Fruit fly (Drosophila melanogaster) whole organism, embryonic: Measurements from ENCODE around the gene corolla.

Experiments used
- Abd-B ChIP-seq: fragments of 200-800 bp; sonication (Bioruptor generic); optimal IDR thresholded peaks from 2 replicates; lab custom pipeline; 2018; ENCODE audit warnings: missing biosample characterization, mild to moderate bottlenecking, missing genetic modification characterization, moderate library complexity
- Atf6 ChIP-seq: fragments of 200-800 bp; sonication (Bioruptor generic); IDR thresholded peaks from 2 replicates; pipeline ENCODE4 v1.3.6; 2022; ENCODE audit warnings: missing biosample characterization, missing genetic modification characterization
- CG10147 ChIP-seq: fragments of 200-800 bp; sonication (Bioruptor generic); optimal IDR thresholded peaks from 2 replicates; lab custom pipeline; 2019; ENCODE audit warnings: missing biosample characterization, mild to moderate bottlenecking, missing genetic modification characterization, moderate library complexity
- CG10209 ChIP-seq: fragments of 200-800 bp; sonication (Bioruptor generic); optimal IDR thresholded peaks from 3 replicates; lab custom pipeline; 2017; ENCODE audit warnings: missing biosample characterization, mild to moderate bottlenecking, missing genetic modification characterization, missing genetic modification reagents
- CG10431 ChIP-seq: fragments of 200-800 bp; sonication (Bioruptor generic); optimal IDR thresholded peaks from 3 replicates; lab custom pipeline; 2018; ENCODE audit warnings: missing biosample characterization, mild to moderate bottlenecking, missing genetic modification characterization
- CG11085 ChIP-seq: fragments of 200-800 bp; sonication (Bioruptor generic); IDR thresholded peaks from 2 replicates; pipeline ENCODE4 v1.3.6; 2022; ENCODE audit warnings: missing biosample characterization, missing genetic modification characterization
- CG11560 ChIP-seq: fragments of 200-800 bp; sonication (Bioruptor generic); IDR thresholded peaks from 3 replicates; pipeline ENCODE4 v1.3.6; 2022; ENCODE audit warnings: missing biosample characterization, missing genetic modification characterization
- CG12769 ChIP-seq: fragments of 200-800 bp; sonication (Bioruptor generic); optimal IDR thresholded peaks from 2 replicates; lab custom pipeline; 2019; ENCODE audit warnings: missing biosample characterization, mild to moderate bottlenecking, missing genetic modification characterization, moderate library complexity
- CG13894 ChIP-seq: fragments of 200-800 bp; sonication (Bioruptor generic); optimal IDR thresholded peaks from 3 replicates; lab custom pipeline; 2018; ENCODE audit warnings: missing biosample characterization, mild to moderate bottlenecking, missing genetic modification characterization, moderate library complexity
- CG14050 ChIP-seq: fragments of 200-800 bp; sonication (Bioruptor generic); IDR thresholded peaks from 3 replicates; pipeline ENCODE4 v1.3.6; 2022; ENCODE audit warnings: missing biosample characterization, missing genetic modification characterization
- CG14710 ChIP-seq: fragments of 200-800 bp; sonication (Bioruptor generic); optimal IDR thresholded peaks from 3 replicates; lab custom pipeline; 2019; ENCODE audit warnings: missing biosample characterization, mild to moderate bottlenecking, missing genetic modification characterization, moderate library complexity
- CG15696 ChIP-seq: fragments of 200-800 bp; sonication (Bioruptor generic); optimal IDR thresholded peaks from 2 replicates; lab custom pipeline; 2019; ENCODE audit warnings: missing biosample characterization, mild to moderate bottlenecking, missing genetic modification characterization, moderate library complexity
- CG1602 ChIP-seq: fragments of 200-800 bp; sonication (Bioruptor generic); optimal IDR thresholded peaks from 3 replicates; lab custom pipeline; 2016; ENCODE audit warnings: missing biosample characterization, missing genetic modification characterization
- CG16815 ChIP-seq: fragments of 200-800 bp; sonication (Bioruptor generic); optimal IDR thresholded peaks from 3 replicates; lab custom pipeline; 2017; ENCODE audit warnings: missing biosample characterization, mild to moderate bottlenecking, missing genetic modification characterization
- CG30403 ChIP-seq: fragments of 200-800 bp; sonication (Bioruptor generic); optimal IDR thresholded peaks from 3 replicates; lab custom pipeline; 2016; ENCODE audit warnings: missing biosample characterization, missing genetic modification characterization
- CG32532 ChIP-seq: fragments of 200-800 bp; sonication (Bioruptor generic); IDR thresholded peaks from 2 replicates; pipeline ENCODE4 v1.3.6; 2022; ENCODE audit warnings: missing biosample characterization, missing genetic modification characterization
- CG34224 ChIP-seq: fragments of 200-800 bp; sonication (Bioruptor generic); IDR thresholded peaks from 3 replicates; pipeline ENCODE4 v1.3.6; 2022; ENCODE audit warnings: missing biosample characterization, missing genetic modification characterization; ENCODE audit not compliant: partially characterized antibody
- CG34376 ChIP-seq: fragments of 200-800 bp; sonication (Bioruptor generic); optimal IDR thresholded peaks from 2 replicates; lab custom pipeline; 2018; ENCODE audit warnings: missing biosample characterization, mild to moderate bottlenecking, missing genetic modification characterization
- CG8388 ChIP-seq: fragments of 200-800 bp; sonication (Bioruptor generic); optimal IDR thresholded peaks from 2 replicates; lab custom pipeline; 2019; ENCODE audit warnings: missing biosample characterization, mild to moderate bottlenecking, missing genetic modification characterization, moderate library complexity
- CG9437 ChIP-seq: fragments of 200-800 bp; sonication (Bioruptor generic); optimal IDR thresholded peaks from 2 replicates; lab custom pipeline; 2018; ENCODE audit warnings: missing biosample characterization, mild to moderate bottlenecking, missing genetic modification characterization
- MTF-1 ChIP-seq: fragments of 200-800 bp; sonication (Bioruptor generic); optimal IDR thresholded peaks from 2 replicates; lab custom pipeline; 2018; ENCODE audit warnings: missing biosample characterization, mild to moderate bottlenecking, missing genetic modification characterization, borderline replicate concordance
- Meics ChIP-seq: fragments of 200-800 bp; sonication (Bioruptor generic); optimal IDR thresholded peaks from 2 replicates; lab custom pipeline; 2017; ENCODE audit warnings: missing biosample characterization, mild to moderate bottlenecking, missing genetic modification characterization
- NK7.1 ChIP-seq: fragments of 200-800 bp; sonication (Bioruptor generic); optimal IDR thresholded peaks from 3 replicates; lab custom pipeline; 2016; ENCODE audit warnings: missing biosample characterization, missing genetic modification characterization
- Nf-YB ChIP-seq: fragments of 200-800 bp; sonication (Bioruptor generic); optimal IDR thresholded peaks from 3 replicates; lab custom pipeline; 2019; ENCODE audit warnings: missing biosample characterization, mild to moderate bottlenecking, missing genetic modification characterization, moderate library complexity
- Nf-YC ChIP-seq: fragments of 200-800 bp; optimal IDR thresholded peaks from 3 replicates; lab custom pipeline; 2019; ENCODE audit warnings: missing biosample characterization, mild to moderate bottlenecking, missing genetic modification characterization, moderate library complexity
- Oli ChIP-seq: fragments of 200-800 bp; sonication (Bioruptor generic); optimal IDR thresholded peaks from 2 replicates; lab custom pipeline; 2018; ENCODE audit warnings: missing biosample characterization, mild to moderate bottlenecking, missing genetic modification characterization, moderate library complexity
- Pdp1 ChIP-seq, 2 experiments: fragments of 200-800 bp; sonication (Bioruptor generic); optimal IDR thresholded peaks; 3 replicates each; lab custom pipeline; 2016; ENCODE audit warnings: missing biosample characterization in 2 of 2, missing genetic modification characterization in 2 of 2, mild to moderate bottlenecking in 1 of 2, moderate library complexity in 1 of 2
- Sox100B ChIP-seq: fragments of 200-800 bp; sonication (Bioruptor generic); optimal IDR thresholded peaks from 3 replicates; lab custom pipeline; 2018; ENCODE audit warnings: missing biosample characterization, mild to moderate bottlenecking, missing genetic modification characterization
- Spps ChIP-seq: fragments of 200-800 bp; sonication (Bioruptor generic); optimal IDR thresholded peaks from 2 replicates; lab custom pipeline; 2018; ENCODE audit warnings: missing biosample characterization, mild to moderate bottlenecking, missing genetic modification characterization
- Sry-δ ChIP-seq: fragments of 200-800 bp; sonication (Bioruptor generic); optimal IDR thresholded peaks from 2 replicates; lab custom pipeline; 2016; ENCODE audit warnings: missing biosample characterization, missing genetic modification characterization
- Ssrp ChIP-seq: fragments of 200-800 bp; sonication (Bioruptor generic); optimal IDR thresholded peaks from 2 replicates; lab custom pipeline; 2018; ENCODE audit warnings: missing biosample characterization, mild to moderate bottlenecking, missing genetic modification characterization, moderate library complexity
- al ChIP-seq: fragments of 200-800 bp; sonication (Bioruptor generic); IDR thresholded peaks from 2 replicates; pipeline ENCODE4 v1.3.6; 2022; ENCODE audit warnings: missing biosample characterization, missing genetic modification characterization
- bcd ChIP-seq: fragments of 200-800 bp; sonication (Bioruptor generic); optimal IDR thresholded peaks from 2 replicates; lab custom pipeline; 2017; ENCODE audit warnings: missing biosample characterization, mild to moderate bottlenecking, missing genetic modification characterization
- bigmax ChIP-seq: fragments of 200-800 bp; sonication (Bioruptor generic); optimal IDR thresholded peaks from 2 replicates; lab custom pipeline; 2018; ENCODE audit warnings: missing biosample characterization, mild to moderate bottlenecking, missing genetic modification characterization
- bsh ChIP-seq, 2 experiments: fragments of 200-800 bp; sonication (Bioruptor generic); optimal IDR thresholded peaks; 2 replicates each; lab custom pipeline; 2017 to 2018; ENCODE audit warnings: mild to moderate bottlenecking in 2 of 2, missing biosample characterization in 2 of 2, missing genetic modification characterization in 2 of 2, moderate library complexity in 1 of 2
- cad ChIP-seq: fragments of >200 bp; optimal IDR thresholded peaks from 2 replicates; lab custom pipeline; 2017; ENCODE audit warnings: missing biosample characterization, missing genetic modification characterization
- chinmo ChIP-seq: fragments of 200-800 bp; sonication (Bioruptor generic); IDR thresholded peaks from 4 replicates; pipeline ENCODE4 v1.3.6; 2022; ENCODE audit warnings: missing biosample characterization, missing genetic modification characterization; ENCODE audit not compliant: partially characterized antibody
- crol ChIP-seq: fragments of 200-800 bp; sonication (Bioruptor generic); IDR thresholded peaks from 2 replicates; pipeline ENCODE4 v1.3.6; 2022; ENCODE audit warnings: missing biosample characterization, missing genetic modification characterization
- dmrt11E ChIP-seq: fragments of 200-800 bp; sonication (Bioruptor generic); optimal IDR thresholded peaks from 3 replicates; lab custom pipeline; 2018; ENCODE audit warnings: missing biosample characterization, mild to moderate bottlenecking, missing genetic modification characterization, moderate library complexity
- dpn ChIP-seq, 2 experiments: fragments of 200-800 bp; sonication (Bioruptor generic); optimal IDR thresholded peaks; 3 replicates each; lab custom pipeline; 2016; ENCODE audit warnings: missing biosample characterization in 2 of 2, missing genetic modification characterization in 2 of 2
- fd96Cb ChIP-seq: fragments of 200-800 bp; sonication (Bioruptor generic); optimal IDR thresholded peaks from 2 replicates; lab custom pipeline; 2018; ENCODE audit warnings: missing biosample characterization, mild to moderate bottlenecking, missing genetic modification characterization, moderate library complexity
- nmo ChIP-seq: fragments of 200-800 bp; sonication (Bioruptor generic); optimal IDR thresholded peaks from 2 replicates; lab custom pipeline; 2018; ENCODE audit warnings: missing biosample characterization, mild to moderate bottlenecking, missing genetic modification characterization, moderate library complexity
- p53 ChIP-seq: fragments of 200-800 bp; sonication (Bioruptor generic); optimal IDR thresholded peaks from 2 replicates; lab custom pipeline; 2016; ENCODE audit warnings: missing biosample characterization, missing genetic modification characterization
- peb ChIP-seq: fragments of 200-800 bp; sonication (Bioruptor generic); IDR thresholded peaks from 2 replicates; pipeline ENCODE4 v1.3.6; 2022; ENCODE audit warnings: missing biosample characterization, missing genetic modification characterization
- row ChIP-seq: fragments of 200-800 bp; sonication (Bioruptor generic); IDR thresholded peaks from 3 replicates; pipeline ENCODE4 v1.3.6; 2022; ENCODE audit warnings: missing biosample characterization, missing genetic modification characterization
- sc ChIP-seq, 3 experiments: fragments of >200 bp in 2 of 3; fragments of 200-800 bp in 1 of 3; sonication (Bioruptor generic) in 1 of 3; optimal IDR thresholded peaks; 2 replicates in 2 of 3; 3 replicates in 1 of 3; lab custom pipeline; 2017; ENCODE audit warnings: mild to moderate bottlenecking in 1 of 3, missing biosample characterization in 1 of 3, missing genetic modification characterization in 1 of 3, missing genetic modification reagents in 1 of 3
- tio ChIP-seq: fragments of 200-800 bp; sonication (Bioruptor generic); optimal IDR thresholded peaks from 2 replicates; lab custom pipeline; 2017; ENCODE audit warnings: missing biosample characterization, missing genetic modification characterization, inconsistent platforms

Gene corolla

DNA sequence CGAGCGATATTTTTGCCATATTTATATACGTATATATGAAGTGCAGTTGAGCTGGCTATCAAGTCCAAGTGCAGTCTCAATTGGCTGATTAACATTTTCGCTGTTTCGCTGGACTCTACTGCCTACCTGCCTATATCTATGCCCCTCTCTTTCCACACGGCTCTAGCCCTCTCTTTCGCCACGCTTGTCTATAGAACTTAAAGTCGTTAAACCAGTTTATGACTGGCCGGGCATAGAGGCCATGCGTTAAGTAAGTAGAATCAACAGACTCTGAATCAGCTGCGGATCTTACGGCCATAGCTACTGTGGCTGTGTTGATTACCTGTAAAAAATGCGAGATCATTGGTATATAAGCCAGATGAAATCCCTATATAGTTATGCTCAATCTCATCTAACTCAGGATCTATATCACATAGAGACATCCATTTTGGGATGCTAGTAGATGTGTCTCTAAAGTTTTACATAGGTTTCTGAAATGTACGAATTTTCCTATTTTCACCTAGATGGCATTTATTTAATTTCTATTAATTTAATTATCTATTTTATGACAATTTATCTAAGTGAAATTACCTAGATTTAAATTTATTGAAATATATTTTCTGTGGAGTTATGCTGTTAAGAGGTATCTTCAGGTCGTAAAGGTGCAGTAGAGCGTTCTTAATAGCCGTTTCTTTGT is 50.1 kb downstream of the corolla start (continued):
- TF ChIP-seq CG10431 (GFP tag; lab: Kevin White, UChicago) (no peak), Ssrp (tag; lab: Kevin White, UChicago) (peak; percentile 50), CG11560 (tag; lab: Robert Waterston, UW) (no peak), CG14050 (no peak), Sry-δ (GFP tag; lab: Kevin White, UChicago) (no peak), al (no peak), CG15696 (peak; percentile 18), cad (peak; percentile 16), bsh (GFP tag; optimal IDR thresholded peaks at IDR 0.05; lab: Kevin White, UChicago) (peak in 1 of 2 experiments; percentile 51), CG11085 (GFP tag; lab: Robert Waterston, UW) (no peak), CG13894 (tag; lab: Kevin White, UChicago) (peak; percentile 93), Oli (tag; lab: Kevin White, UChicago) (peak; percentile 48), Spps (tag; lab: Kevin White, UChicago) (peak; percentile 27), Nf-YC (tag; lab: Kevin White, UChicago) (peak; percentile 71), Pdp1 (GFP tag; optimal IDR thresholded peaks at IDR 0.05; lab: Kevin White, UChicago) (peak in 1 of 2 experiments; percentile 23), dpn (GFP tag; optimal IDR thresholded peaks at IDR 0.05; lab: Kevin White, UChicago) (peak in 1 of 2 experiments; percentile 34), crol (GFP tag; lab: Robert Waterston, UW) (peak; percentile 38; the same call in 1 of the 2 replicates), CG10209 (GFP tag; lab: Kevin White, UChicago) (peak; percentile 22), Sox100B (GFP tag; lab: Kevin White, UChicago) (peak; percentile 10), CG10147 (peak; percentile 26), chinmo (GFP tag; lab: Robert Waterston, UW) (no peak), CG12769 (peak; percentile 16), tio (peak; percentile 46), CG1602 (GFP tag; lab: Kevin White, UChicago) (peak; percentile 4), CG8388 (GFP tag; lab: Kevin White, UChicago) (peak; percentile 24), CG34224 (GFP tag; lab: Robert Waterston, UW) (no peak), CG14710 (tag; lab: Kevin White, UChicago) (peak; percentile 57), p53 (no peak), sc (optimal IDR thresholded peaks at IDR 0.05; lab: Kevin White, UChicago) (no peak), sc (GFP tag; optimal IDR thresholded peaks at IDR 0.05; lab: Kevin White, UChicago) (peak; percentile 30), Nf-YB (GFP tag; lab: Kevin White, UChicago) (peak; percentile 43), CG16815 (GFP tag; lab: Kevin White, UChicago) (peak; percentile 7), Abd-B (peak; percentile 26), MTF-1 (GFP tag; lab: Kevin White, UChicago) (no peak), row (peak; percentile 52; the same call in 2 of the 3 replicates), Atf6 (GFP tag; lab: Robert Waterston, UW) (0 out of 2 replicates have a peak, but pooled peaks have one; percentile 10), nmo (peak; percentile 51), CG34376 (no peak), NK7.1 (GFP tag; lab: Kevin White, UChicago) (no peak), Meics (peak; percentile 14), bigmax (no peak), dmrt11E (tag; lab: Kevin White, UChicago) (peak; percentile 56), bcd (GFP tag; lab: Kevin White, UChicago) (peak; percentile 20), CG32532 (GFP tag; lab: Robert Waterston, UW) (0 out of 2 replicates have a peak, but pooled peaks have one; percentile 4), CG9437 (GFP tag; lab: Kevin White, UChicago) (peak; percentile 17), peb (GFP tag; lab: Robert Waterston, UW) (0 out of 2 replicates have a peak, but pooled peaks have one; percentile 11), fd96Cb (tag; lab: Kevin White, UChicago) (peak; percentile 32), CG30403 (GFP tag; lab: Kevin White, UChicago) (peak; percentile 29)
